Fruit fly (Drosophila melanogaster): ENCODE data around the gene CG13692.

Gene CG13692

DNA sequence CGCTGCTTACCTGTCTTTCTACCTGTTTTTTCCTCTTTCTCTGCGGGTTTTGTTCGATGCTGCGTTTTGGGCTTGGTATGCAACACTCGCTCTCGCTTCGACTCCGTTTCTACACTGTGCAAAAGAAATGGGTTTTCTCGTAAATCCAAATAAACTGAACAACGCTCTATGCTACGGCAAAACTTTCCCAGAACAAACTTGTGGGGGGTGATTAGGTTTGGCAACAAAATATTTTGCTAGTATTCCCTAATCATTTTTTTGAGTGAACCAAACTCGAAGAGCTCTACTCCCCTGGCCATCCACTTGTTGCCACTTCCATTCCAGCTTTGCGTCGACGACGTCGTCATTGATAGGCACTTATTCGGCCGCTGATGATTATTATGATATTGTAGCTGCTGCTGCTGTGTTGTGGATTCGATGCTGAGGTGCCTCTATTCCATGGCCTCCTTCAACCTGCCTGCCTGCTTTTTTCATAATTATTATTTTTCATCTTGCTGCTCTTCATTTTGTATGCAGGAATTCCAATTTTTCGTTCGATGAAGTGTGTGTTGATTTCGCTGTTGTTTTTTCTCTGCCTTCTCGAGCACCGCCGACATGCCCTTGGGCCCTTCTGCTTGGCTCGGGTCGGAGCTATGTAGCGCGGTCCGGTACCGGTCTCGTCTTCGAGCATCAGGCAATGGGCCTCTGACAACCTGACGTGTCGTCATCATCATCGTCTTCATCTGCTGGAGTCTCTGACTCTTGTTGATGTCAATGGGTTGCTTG, 20.5 kb downstream of the CG13692 start (continued):
- TF ChIP-seq pnt (GFP tag; optimal IDR thresholded peaks at IDR 0.05) = peak; percentile 90
- TF ChIP-seq Bteb2 (GFP tag; optimal IDR thresholded peaks at IDR 0.05) = no peak
- TF ChIP-seq CG34224 (GFP tag; IDR thresholded peaks at IDR 0.05; ENCODE audit: partially characterized antibody) = no peak
- peak; percentile 91 for TF ChIP-seq Drgx (GFP tag; IDR thresholded peaks at IDR 0.05)
- TF ChIP-seq Rx (GFP tag; IDR thresholded peaks at IDR 0.05) = peak; percentile 88
- peak; percentile 43 for TF ChIP-seq Ets97D (GFP tag; optimal IDR thresholded peaks at IDR 0.05)
- TF ChIP-seq Abd-B (GFP tag; optimal IDR thresholded peaks at IDR 0.05) = no peak
- peak; percentile 86 for TF ChIP-seq H2.0 (GFP tag; IDR thresholded peaks at IDR 0.05)
- peak; percentile 76 for TF ChIP-seq ind (GFP tag; optimal IDR thresholded peaks at IDR 0.05)
- 0 out of 3 replicates have a peak, but pooled peaks have one; percentile 56 for TF ChIP-seq CG11456 (GFP tag; IDR thresholded peaks at IDR 0.05)
- peak; percentile 12 for TF ChIP-seq CG14965 (GFP tag; optimal IDR thresholded peaks at IDR 0.05; ENCODE audit: borderline replicate concordance)
- TF ChIP-seq CG15601 (tag; optimal IDR thresholded peaks at IDR 0.05) = peak; percentile 83
- TF ChIP-seq gfzf (GFP tag; optimal IDR thresholded peaks at IDR 0.05) = no peak
- TF ChIP-seq Pdp1 (GFP tag; optimal IDR thresholded peaks at IDR 0.05) = peak; percentile 71 to 79
- peak; percentile 67 for TF ChIP-seq Bdp1 (GFP tag; optimal IDR thresholded peaks at IDR 0.05)
- TF ChIP-seq lov (optimal IDR thresholded peaks at IDR 0.05) = no peak
- TF ChIP-seq lov (GFP tag; IDR thresholded peaks at IDR 0.05) = peak; percentile 91
- TF ChIP-seq CG4730 (GFP tag; IDR thresholded peaks at IDR 0.05) = peak; percentile 58
- TF ChIP-seq CG30431 (GFP tag; optimal IDR thresholded peaks at IDR 0.05) = peak; percentile 85
- peak; percentile 79 for TF ChIP-seq Asciz (GFP tag; optimal IDR thresholded peaks at IDR 0.05)
- TF ChIP-seq nerfin-2 (GFP tag; IDR thresholded peaks at IDR 0.05; ENCODE audit: partially characterized antibody) = no peak
- no peak for TF ChIP-seq CG14860 (GFP tag; IDR thresholded peaks at IDR 0.05; ENCODE audit: partially characterized antibody)
- peak; percentile 94 for TF ChIP-seq zfh1 (GFP tag; IDR thresholded peaks at IDR 0.05)
- TF ChIP-seq B-H2 (GFP tag; optimal IDR thresholded peaks at IDR 0.05) = no peak
- no peak for TF ChIP-seq scrt (GFP tag; optimal IDR thresholded peaks at IDR 0.05)
- peak; percentile 69 for TF ChIP-seq CG10543 (GFP tag; optimal IDR thresholded peaks at IDR 0.05)
- no peak for TF ChIP-seq yki (optimal IDR thresholded peaks at IDR 0.05)
- TF ChIP-seq B-H1 (GFP tag; IDR thresholded peaks at IDR 0.05) = peak; percentile 64; the same call in 2 of the 3 replicates
- TF ChIP-seq slbo (GFP tag; IDR thresholded peaks at IDR 0.05) = peak; percentile 52; the same call in 1 of the 2 replicates
- TF ChIP-seq nerfin-1 (tag; optimal IDR thresholded peaks at IDR 0.05) = peak; percentile 73
- TF ChIP-seq CG1792 (GFP tag; optimal IDR thresholded peaks at IDR 0.05) = peak; percentile 46
- TF ChIP-seq Mrtf (GFP tag; IDR thresholded peaks at IDR 0.05) = peak; percentile 59; the same call in 2 of the 3 replicates
- peak; percentile 36 for TF ChIP-seq CG12744 (GFP tag; optimal IDR thresholded peaks at IDR 0.05)
- peak; percentile 67 for TF ChIP-seq Dad (GFP tag; optimal IDR thresholded peaks at IDR 0.05)
- no peak for TF ChIP-seq C15 (GFP tag; IDR thresholded peaks at IDR 0.05)
- TF ChIP-seq CTCF (GFP tag; optimal IDR thresholded peaks at IDR 0.05) = no peak
- TF ChIP-seq al (GFP tag; IDR thresholded peaks at IDR 0.05) = no peak
- peak; percentile 78 for TF ChIP-seq CG5245 (GFP tag; optimal IDR thresholded peaks at IDR 0.05)
- TF ChIP-seq CG33213 (GFP tag; optimal IDR thresholded peaks at IDR 0.05) = peak; percentile 67
- no peak for TF ChIP-seq CG4328 (GFP tag; optimal IDR thresholded peaks at IDR 0.05)
- no peak for TF ChIP-seq sima (GFP tag; optimal IDR thresholded peaks at IDR 0.05)
- TF ChIP-seq Adf1 (GFP tag; IDR thresholded peaks at IDR 0.05) = no peak
- peak; percentile 76 for TF ChIP-seq fd64A (GFP tag; optimal IDR thresholded peaks at IDR 0.05)
- peak; percentile 43 for TF ChIP-seq CG31388 (GFP tag; optimal IDR thresholded peaks at IDR 0.05)
- no peak for TF ChIP-seq Hmx (GFP tag; optimal IDR thresholded peaks at IDR 0.05)
- no peak for TF ChIP-seq prd (optimal IDR thresholded peaks at IDR 0.05)
- peak; percentile 92 for TF ChIP-seq prd (GFP tag; IDR thresholded peaks at IDR 0.05)
- peak; percentile 73; the same call in 1 of the 2 replicates for TF ChIP-seq CG32767 (GFP tag; IDR thresholded peaks at IDR 0.05)
- 0 out of 2 replicates have a peak, but pooled peaks have one; percentile 24 for TF ChIP-seq Rfx (GFP tag; IDR thresholded peaks at IDR 0.05)
- no peak for TF ChIP-seq CG13894 (tag; optimal IDR thresholded peaks at IDR 0.05)
- peak; percentile 77 for TF ChIP-seq crol (GFP tag; IDR thresholded peaks at IDR 0.05)

Data from whole organism, embryonic.